Worm (Caenorhabditis elegans) whole organism, L2 larva: Measurements from ENCODE around the gene srsx-22.

Experiments used
- R02D3.7 ChIP-seq: fragments of 150-350 bp; optimal IDR thresholded peaks from 2 replicates; lab custom pipeline; 2014; ENCODE audit warnings: missing biosample characterization, missing genetic modification characterization
- ama-1 ChIP-seq: fragments of 150-350 bp; optimal IDR thresholded peaks from 2 replicates; lab custom pipeline; 2018; ENCODE audit warnings: inconsistent platforms
- fos-1 ChIP-seq: fragments of 150-350 bp; optimal IDR thresholded peaks from 2 replicates; lab custom pipeline; 2014; ENCODE audit warnings: missing biosample characterization, missing genetic modification characterization
- gmeb-1 ChIP-seq: fragments of 150-350 bp; optimal IDR thresholded peaks from 2 replicates; lab custom pipeline; 2014; ENCODE audit warnings: missing biosample characterization, missing genetic modification characterization
- lin-39 ChIP-seq: fragments of 150-350 bp; optimal IDR thresholded peaks from 2 replicates; lab custom pipeline; 2014; ENCODE audit warnings: missing biosample characterization, missing genetic modification reagents, missing genetic modification characterization
- mdl-1 ChIP-seq, 2 experiments: fragments of 150-350 bp in 1 of 2; sonication (generic microtip) in 1 of 2; optimal IDR thresholded peaks; 2 replicates each; lab custom pipeline; 2017; ENCODE audit warnings: missing biosample characterization in 2 of 2, missing genetic modification characterization in 2 of 2
- nhr-12 ChIP-seq: fragments of 150-350 bp; optimal IDR thresholded peaks from 2 replicates; lab custom pipeline; 2014; ENCODE audit warnings: missing biosample characterization, missing genetic modification characterization
- nhr-23 ChIP-seq: fragments of 150-350 bp; optimal IDR thresholded peaks from 2 replicates; lab custom pipeline; 2014; ENCODE audit warnings: missing biosample characterization, missing genetic modification reagents, missing genetic modification characterization
- nhr-25 ChIP-seq: fragments of 150-350 bp; sonication (generic microtip); optimal IDR thresholded peaks from 3 replicates; lab custom pipeline; 2014; ENCODE audit warnings: missing biosample characterization, missing genetic modification characterization
- sma-3 ChIP-seq: sonication (generic microtip); optimal IDR thresholded peaks from 2 replicates; lab custom pipeline; 2016; ENCODE audit warnings: missing genetic modification reagents, missing genetic modification characterization, missing compliant biosample characterization
- snpc-4 ChIP-seq: fragments of 150-350 bp; optimal IDR thresholded peaks from 2 replicates; lab custom pipeline; 2014; ENCODE audit warnings: missing biosample characterization, missing genetic modification characterization
- unc-62 ChIP-seq: fragments of 150-350 bp; optimal IDR thresholded peaks from 2 replicates; lab custom pipeline; 2014; ENCODE audit warnings: missing biosample characterization, missing genetic modification reagents, missing genetic modification characterization
- zag-1 ChIP-seq: fragments of 150-350 bp; optimal IDR thresholded peaks from 2 replicates; lab custom pipeline; 2014; ENCODE audit warnings: missing biosample characterization, missing genetic modification characterization
- ztf-11 ChIP-seq: sonication (generic microtip); optimal IDR thresholded peaks from 2 replicates; lab custom pipeline; 2017; ENCODE audit warnings: missing biosample characterization, missing genetic modification characterization

DNA sequence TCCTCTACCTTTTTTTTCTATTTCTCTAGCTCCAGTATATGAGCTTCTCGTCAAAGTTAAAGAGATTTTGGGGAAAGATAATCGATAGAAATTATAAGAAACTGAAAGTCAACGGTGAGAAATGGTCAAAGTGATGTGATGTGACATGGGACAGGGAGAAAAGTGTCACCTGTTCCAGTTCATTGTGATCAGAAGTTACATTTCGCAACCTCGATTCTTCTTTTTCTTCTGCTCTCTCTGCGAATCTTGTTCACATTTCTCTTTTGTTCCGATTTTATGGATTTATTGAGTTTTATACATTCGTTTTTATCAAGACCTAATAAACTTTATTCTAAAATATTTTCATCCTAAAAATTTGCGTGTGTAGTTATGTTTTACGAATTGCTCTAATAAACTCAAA lies 15.9 kb upstream of the srsx-22 start:
- TF ChIP-seq nhr-25 (tag; lab: Kevin White, UChicago): no peak
- TF ChIP-seq gmeb-1 (tag; lab: Kevin White, UChicago): no peak
- TF ChIP-seq unc-62 (GFP tag; lab: Kevin White, UChicago): no peak
- TF ChIP-seq snpc-4 (tag; lab: Kevin White, UChicago): no peak
- no peak for TF ChIP-seq ama-1 (lab: Kevin White, UChicago)
- TF ChIP-seq nhr-12 (tag; lab: Kevin White, UChicago): no peak
- TF ChIP-seq fos-1: no peak
- no peak for TF ChIP-seq ztf-11 (tag; lab: Kevin White, UChicago)
- no peak for TF ChIP-seq lin-39
- TF ChIP-seq nhr-23: no peak
- TF ChIP-seq R02D3.7 (tag; lab: Kevin White, UChicago): no peak
- no peak for TF ChIP-seq sma-3 (GFP tag; lab: Kevin White, UChicago)
- TF ChIP-seq zag-1 (tag; lab: Kevin White, UChicago): no peak
- no peak for TF ChIP-seq mdl-1 (tag; optimal IDR thresholded peaks at IDR 0.05; lab: Kevin White, UChicago)
